Fruit fly (Drosophila melanogaster): ENCODE measurements around the gene msi.

DNA sequence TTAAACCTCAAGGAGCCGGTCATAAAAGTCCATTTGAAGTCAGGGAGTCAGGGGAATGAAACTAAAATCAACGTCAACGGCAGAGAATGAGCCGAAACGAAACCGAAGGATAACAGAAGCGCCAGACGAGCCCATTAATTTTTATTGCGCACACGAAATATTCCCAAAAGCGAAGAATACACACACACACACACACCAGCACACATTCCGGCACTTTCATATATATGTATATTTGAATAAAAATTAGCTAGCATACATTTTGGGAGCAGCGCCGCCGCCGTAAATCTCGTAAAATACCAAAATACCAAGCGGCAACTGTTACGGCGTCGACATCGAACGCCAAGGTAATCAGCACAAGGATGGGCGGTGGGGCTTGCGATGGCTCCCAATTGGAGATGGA is 23.2 kb downstream of the msi start:
- no peak for TF ChIP-seq CG8478 (optimal IDR thresholded peaks at IDR 0.05)
- TF ChIP-seq CTCF (optimal IDR thresholded peaks at IDR 0.05) = no peak
